Worm (Caenorhabditis elegans) whole organism, L4/young adult: ENCODE data around the gene C07A12.2.

Source experiments
- dao-5 ChIP-seq: sonication (generic microtip); optimal IDR thresholded peaks from 2 replicates; lab custom pipeline; 2016; ENCODE audit warnings: missing genotype, missing genetic modification characterization, moderate library complexity, missing compliant biosample characterization
- him-1 ChIP-seq: sonication (generic microtip); optimal IDR thresholded peaks from 2 replicates; lab custom pipeline; 2016; ENCODE audit warnings: missing genotype, missing genetic modification reagents, missing genetic modification characterization, missing compliant biosample characterization

DNA sequence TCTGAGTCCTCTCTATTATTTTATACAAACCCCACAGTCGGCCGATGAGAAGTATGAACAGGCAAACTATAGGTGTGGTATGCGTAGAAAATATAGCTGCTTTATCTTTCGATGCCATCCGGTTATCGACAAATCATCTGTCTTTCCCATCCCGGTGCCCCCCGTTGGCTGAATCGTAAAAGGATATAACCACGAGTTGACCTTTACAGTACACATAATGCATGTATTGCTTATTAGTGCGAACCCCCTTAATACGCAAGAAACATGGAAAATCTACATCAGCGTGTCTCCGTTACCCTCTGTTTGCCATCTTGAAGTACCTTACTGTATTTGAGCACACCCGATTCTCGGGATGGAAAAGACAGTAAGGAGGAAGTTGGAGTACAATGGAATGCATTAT, 4.3 kb downstream of the C07A12.2 start:
- no peak for TF ChIP-seq him-1 (tag; lab: Kevin White, UChicago)
- TF ChIP-seq dao-5 (tag; lab: Kevin White, UChicago), result no peak
